Worm (Caenorhabditis elegans): ENCODE data around the gene srh-118.

DNA sequence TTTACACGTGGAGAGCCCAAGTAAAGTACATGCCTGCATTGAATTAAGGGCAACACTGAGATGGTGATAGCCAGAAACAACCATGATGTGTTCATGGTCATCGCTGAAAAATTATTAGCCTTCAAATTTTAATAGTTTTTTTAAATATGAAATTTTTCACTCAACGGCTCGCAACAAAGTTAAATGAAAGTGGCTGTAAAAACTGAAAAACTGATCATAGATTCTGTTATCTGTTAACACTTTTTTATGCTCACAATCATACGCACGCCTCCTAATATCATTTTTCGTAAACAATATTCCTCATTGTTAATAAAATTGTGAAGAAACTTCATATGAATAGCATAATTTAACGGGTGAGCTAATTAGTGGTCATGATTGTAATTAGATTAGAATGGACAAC is 35.4 kb upstream of the srh-118 start, which contains the start of gene C18D4.4:
- TF ChIP-seq hlh-1 (tag; optimal IDR thresholded peaks at IDR 0.05) (no peak), pha-4 (tag; optimal IDR thresholded peaks at IDR 0.05) (no peak), nhr-12 (tag; optimal IDR thresholded peaks at IDR 0.05) (no peak), unc-39 (tag; optimal IDR thresholded peaks at IDR 0.05) (no peak), ceh-43 (GFP tag; optimal IDR thresholded peaks at IDR 0.05) (no peak), unc-62 (GFP tag; optimal IDR thresholded peaks at IDR 0.05) (no peak), elt-1 (tag; optimal IDR thresholded peaks at IDR 0.05; ENCODE audit: borderline replicate concordance, insufficient read depth) (no peak)

Measured in whole organism, mixed stage, embryonic.